Worm (Caenorhabditis elegans): Measurements from ENCODE around the gene vha-12.

vha-12 gene

DNA sequence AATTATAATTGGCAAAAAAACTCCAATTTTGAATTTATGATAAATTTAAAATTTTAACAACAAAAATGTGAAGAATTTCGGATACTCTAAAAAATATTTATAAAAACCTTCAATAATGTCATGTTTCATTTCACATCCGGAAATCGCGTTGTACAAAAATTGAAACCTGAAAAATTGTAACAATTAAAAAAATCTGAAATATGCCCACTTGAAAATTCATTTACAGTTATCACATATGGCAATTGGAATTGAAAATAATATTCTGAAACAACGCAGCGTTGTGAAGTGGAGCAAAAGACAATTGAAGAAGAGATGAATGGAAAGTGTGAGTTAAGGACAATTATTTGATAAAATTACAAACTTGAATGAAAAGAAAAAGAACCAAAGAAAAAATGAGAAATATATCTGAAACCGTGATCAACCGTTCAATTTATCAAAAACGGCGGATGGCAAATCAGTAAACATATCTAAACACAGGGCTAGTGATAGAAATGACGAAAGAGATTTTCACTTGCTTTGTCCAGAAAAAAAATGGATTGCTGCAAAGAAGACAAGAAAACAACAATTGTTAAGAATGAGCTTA, 42.4 kb upstream of the vha-12 start:
- TF ChIP-seq nhr-76 (tag; optimal IDR thresholded peaks at IDR 0.05) (no peak), unc-62 (GFP tag; optimal IDR thresholded peaks at IDR 0.05) (no peak), efl-1 (optimal IDR thresholded peaks at IDR 0.05) (no peak), efl-1 (GFP tag; optimal IDR thresholded peaks at IDR 0.05 in 1 of 2) (no peak), F16B12.6 (tag; optimal IDR thresholded peaks at IDR 0.05) (no peak), nhr-12 (tag; optimal IDR thresholded peaks at IDR 0.05) (no peak), pag-3 (tag; optimal IDR thresholded peaks at IDR 0.05; ENCODE audit: borderline replicate concordance, insufficient read depth) (no peak), unc-30 (tag; optimal IDR thresholded peaks at IDR 0.05) (no peak), fkh-10 (GFP tag; optimal IDR thresholded peaks at IDR 0.05) (no peak), jun-1 (tag; optimal IDR thresholded peaks at IDR 0.05) (no peak), nhr-20 (tag; optimal IDR thresholded peaks at IDR 0.05) (no peak), blmp-1 (tag; optimal IDR thresholded peaks at IDR 0.05) (no peak), grh-1 (GFP tag; IDR thresholded peaks at IDR 0.05) (no peak), egl-13 (tag; optimal IDR thresholded peaks at IDR 0.05) (no peak), ceh-8 (GFP tag; optimal IDR thresholded peaks at IDR 0.05) (no peak), hpl-2 (GFP tag; optimal IDR thresholded peaks at IDR 0.05) (no peak), nhr-77 (tag; optimal IDR thresholded peaks at IDR 0.05) (no peak), lin-15B (tag; optimal IDR thresholded peaks at IDR 0.05) (no peak)

DNA sequence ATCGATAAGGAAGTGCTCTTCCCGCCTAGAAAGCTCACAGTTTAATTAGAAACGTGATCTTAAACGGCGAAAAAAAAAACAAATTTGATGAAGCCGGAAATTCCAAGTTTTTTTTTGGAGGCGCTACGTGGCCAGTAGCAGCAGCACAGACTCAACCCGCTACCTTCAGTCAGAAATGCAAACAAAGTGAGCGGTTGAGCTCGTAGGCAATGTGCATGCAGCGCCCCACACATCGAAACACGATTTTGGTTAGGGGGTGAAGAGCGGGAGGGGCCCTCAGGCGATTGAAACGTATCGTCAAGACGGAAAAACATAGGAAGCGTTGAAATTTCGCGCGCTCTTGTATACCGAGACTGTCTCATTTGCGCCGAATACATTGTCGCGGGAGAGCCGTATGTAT, 39.7 kb upstream of the vha-12 start:
- peak; percentile 3 for TF ChIP-seq nhr-71 (tag; optimal IDR thresholded peaks at IDR 0.05)
- TF ChIP-seq egl-27 (tag; optimal IDR thresholded peaks at IDR 0.05), result no peak
- TF ChIP-seq hpl-2 (GFP tag; optimal IDR thresholded peaks at IDR 0.05), result no peak
- TF ChIP-seq elt-3 (tag; optimal IDR thresholded peaks at IDR 0.05), result no peak
- no peak for TF ChIP-seq lsy-2 (tag; optimal IDR thresholded peaks at IDR 0.05)
- TF ChIP-seq ceh-82 (tag; optimal IDR thresholded peaks at IDR 0.05), result peak in 1 of 3 experiments; percentile 9
- no peak for TF ChIP-seq mdl-1 (tag; optimal IDR thresholded peaks at IDR 0.05)
- no peak for TF ChIP-seq pqm-1 (tag; optimal IDR thresholded peaks at IDR 0.05)
- no peak for TF ChIP-seq F16B12.6 (tag; optimal IDR thresholded peaks at IDR 0.05)
- TF ChIP-seq aly-2 (tag; optimal IDR thresholded peaks at IDR 0.05), result no peak
- no peak for TF ChIP-seq C34B4.2 (tag; optimal IDR thresholded peaks at IDR 0.05)
- TF ChIP-seq lin-14 (GFP tag; optimal IDR thresholded peaks at IDR 0.05), result peak; percentile 21
- TF ChIP-seq efl-3 (GFP tag; optimal IDR thresholded peaks at IDR 0.05), result no peak
- TF ChIP-seq unc-98 (GFP tag; IDR thresholded peaks at IDR 0.05), result no peak
- TF ChIP-seq sox-4 (tag; optimal IDR thresholded peaks at IDR 0.05), result no peak
- TF ChIP-seq unc-30 (tag; optimal IDR thresholded peaks at IDR 0.05), result no peak
- no peak for TF ChIP-seq ceh-90 (tag; optimal IDR thresholded peaks at IDR 0.05)

DNA sequence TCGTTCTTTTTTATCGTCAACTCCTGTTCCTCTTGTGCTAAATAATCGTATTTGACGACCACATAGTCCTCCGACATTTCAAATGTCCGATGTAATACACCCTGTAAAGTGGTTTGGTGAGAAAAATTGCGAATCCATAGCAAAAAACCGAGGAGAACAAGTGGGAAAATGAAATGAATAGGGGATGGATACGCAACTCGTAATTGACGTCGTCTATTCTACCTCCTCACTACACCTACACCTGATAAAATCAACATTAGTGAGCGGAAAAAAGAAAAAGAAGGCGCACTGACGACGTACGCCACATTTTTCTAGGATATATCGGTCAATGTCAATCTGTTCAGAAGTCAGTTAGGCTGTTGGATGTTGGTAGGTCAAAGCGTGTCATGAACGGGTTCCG, 37.6 kb upstream of the vha-12 start, which contains the start of gene nck-1:
Gene nck-1, minus strand, starts transcription at position 101 of the 400 bp plus-strand sequence.
- TF ChIP-seq lin-39 (tag; optimal IDR thresholded peaks at IDR 0.05), result no peak
- peak; percentile 53 for TF ChIP-seq nhr-85 (tag)
- TF ChIP-seq nhr-237 (tag; optimal IDR thresholded peaks at IDR 0.05), result no peak
- no peak for TF ChIP-seq mef-2 (tag; optimal IDR thresholded peaks at IDR 0.05)
- TF ChIP-seq dsc-1 (tag; optimal IDR thresholded peaks at IDR 0.05), result no peak
- TF ChIP-seq blmp-1 (tag; optimal IDR thresholded peaks at IDR 0.05), result peak; percentile 28

DNA sequence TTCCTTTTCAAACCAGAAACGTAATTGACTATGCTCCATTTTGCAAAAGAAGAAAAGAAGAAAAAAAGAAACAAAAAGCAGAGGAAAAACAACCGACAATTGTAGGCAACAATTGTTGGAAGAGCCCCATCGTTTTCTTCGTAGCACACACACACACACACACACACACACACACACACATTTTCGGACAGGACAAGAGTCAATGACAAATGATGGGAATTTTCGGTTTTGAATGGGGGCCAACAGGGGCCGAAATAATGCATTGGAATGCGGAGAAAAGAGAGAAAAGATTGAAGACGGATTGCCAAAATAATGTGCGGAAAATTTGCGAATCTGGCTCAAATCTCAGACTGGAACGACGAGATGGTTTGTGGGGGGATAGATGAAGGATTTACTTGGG, 36.1 kb upstream of the vha-12 start:
- TF ChIP-seq dsc-1 (tag; optimal IDR thresholded peaks at IDR 0.05), result no peak
- TF ChIP-seq nhr-71 (tag; optimal IDR thresholded peaks at IDR 0.05), result peak; percentile 11
- peak; percentile 79 for TF ChIP-seq lin-14 (GFP tag; optimal IDR thresholded peaks at IDR 0.05)
- TF ChIP-seq rnt-1 (tag; optimal IDR thresholded peaks at IDR 0.05), result peak; percentile 25
- TF ChIP-seq jun-1 (tag; optimal IDR thresholded peaks at IDR 0.05), result no peak
- TF ChIP-seq lsy-2 (tag; optimal IDR thresholded peaks at IDR 0.05), result no peak
- no peak for TF ChIP-seq vab-15 (tag; optimal IDR thresholded peaks at IDR 0.05)

Data from whole organism, L1 larva.